Fruit fly (Drosophila melanogaster) whole organism, embryonic: ENCODE results near the gene scpr-C.

Experiments
- ATbp ChIP-seq: fragments of 200-800 bp; sonication (Bioruptor generic); optimal IDR thresholded peaks from 2 replicates; lab custom pipeline; 2017; ENCODE audit warnings: missing biosample characterization, mild to moderate bottlenecking, missing genetic modification characterization, missing genetic modification reagents
- Asciz ChIP-seq: fragments of 200-800 bp; sonication (Bioruptor generic); optimal IDR thresholded peaks from 2 replicates; lab custom pipeline; 2017; ENCODE audit warnings: missing biosample characterization, mild to moderate bottlenecking, missing genetic modification characterization, missing genetic modification reagents
- B-H2 ChIP-seq: fragments of 200-800 bp; sonication (Bioruptor generic); optimal IDR thresholded peaks from 2 replicates; lab custom pipeline; 2018; ENCODE audit warnings: missing biosample characterization, mild to moderate bottlenecking, missing genetic modification characterization
- Bteb2 ChIP-seq: fragments of 200-800 bp; sonication (Bioruptor generic); optimal IDR thresholded peaks from 2 replicates; lab custom pipeline; 2016; ENCODE audit warnings: missing biosample characterization, missing genetic modification characterization
- CG11504 ChIP-seq: fragments of 200-800 bp; sonication (Bioruptor generic); optimal IDR thresholded peaks from 3 replicates; lab custom pipeline; 2019; ENCODE audit warnings: missing biosample characterization, mild to moderate bottlenecking, missing genetic modification characterization, moderate library complexity
- CG12219 ChIP-seq: fragments of 200-800 bp; sonication (Bioruptor generic); optimal IDR thresholded peaks from 3 replicates; lab custom pipeline; 2018; ENCODE audit warnings: missing biosample characterization, mild to moderate bottlenecking, missing genetic modification characterization
- CG13287 ChIP-seq: fragments of 200-800 bp; sonication (Bioruptor generic); IDR thresholded peaks from 2 replicates; pipeline ENCODE4 v1.3.6; 2022; ENCODE audit warnings: missing biosample characterization, missing genetic modification characterization; ENCODE audit not compliant: partially characterized antibody
- CG15011 ChIP-seq: fragments of 200-800 bp; sonication (Bioruptor generic); optimal IDR thresholded peaks from 3 replicates; lab custom pipeline; 2018; ENCODE audit warnings: missing biosample characterization, mild to moderate bottlenecking, missing genetic modification characterization
- CG15269 ChIP-seq: fragments of 200-800 bp; sonication (Bioruptor generic); optimal IDR thresholded peaks from 2 replicates; lab custom pipeline; 2018; ENCODE audit warnings: missing biosample characterization, mild to moderate bottlenecking, missing genetic modification characterization, moderate library complexity
- CG1529 ChIP-seq: fragments of 200-800 bp; sonication (Bioruptor generic); optimal IDR thresholded peaks from 3 replicates; lab custom pipeline; 2018; ENCODE audit warnings: missing biosample characterization, missing genetic modification characterization
- CG1602 ChIP-seq: fragments of 200-800 bp; sonication (Bioruptor generic); optimal IDR thresholded peaks from 3 replicates; lab custom pipeline; 2016; ENCODE audit warnings: missing biosample characterization, missing genetic modification characterization
- CG16779 ChIP-seq: fragments of 200-800 bp; sonication (Bioruptor generic); IDR thresholded peaks from 2 replicates; pipeline ENCODE4 v1.3.6; 2022; ENCODE audit warnings: missing biosample characterization, missing genetic modification characterization
- CG34224 ChIP-seq: fragments of 200-800 bp; sonication (Bioruptor generic); IDR thresholded peaks from 3 replicates; pipeline ENCODE4 v1.3.6; 2022; ENCODE audit warnings: missing biosample characterization, missing genetic modification characterization; ENCODE audit not compliant: partially characterized antibody
- CG3726 ChIP-seq: fragments of 200-800 bp; sonication (Bioruptor generic); IDR thresholded peaks from 3 replicates; pipeline ENCODE4, ENCODE4 v1.3.6; 2022; ENCODE audit warnings: missing biosample characterization, missing genetic modification characterization
- CG3995 ChIP-seq: fragments of 200-800 bp; sonication (Bioruptor generic); optimal IDR thresholded peaks from 3 replicates; lab custom pipeline; 2016; ENCODE audit warnings: missing biosample characterization, missing genetic modification characterization
- CG4854 ChIP-seq: fragments of 200-800 bp; sonication (Bioruptor generic); optimal IDR thresholded peaks from 2 replicates; lab custom pipeline; 2016; ENCODE audit warnings: missing biosample characterization, missing genetic modification characterization, inconsistent platforms
- CG6683 ChIP-seq: fragments of 200-800 bp; sonication (Bioruptor generic); optimal IDR thresholded peaks from 2 replicates; lab custom pipeline; 2017; ENCODE audit warnings: missing biosample characterization, mild to moderate bottlenecking, missing genetic modification characterization, missing genetic modification reagents
- CG7271 ChIP-seq: fragments of 200-800 bp; sonication (Bioruptor generic); optimal IDR thresholded peaks from 2 replicates; lab custom pipeline; 2018; ENCODE audit warnings: missing biosample characterization, mild to moderate bottlenecking, missing genetic modification characterization, moderate library complexity
- CG9727 ChIP-seq: fragments of 200-800 bp; sonication (Bioruptor generic); optimal IDR thresholded peaks from 3 replicates; lab custom pipeline; 2017; ENCODE audit warnings: missing biosample characterization, mild to moderate bottlenecking, missing genetic modification characterization
- CHES-1-like ChIP-seq: fragments of 200-800 bp; sonication (Bioruptor generic); optimal IDR thresholded peaks from 2 replicates; lab custom pipeline; 2016; ENCODE audit warnings: missing biosample characterization, missing genetic modification characterization
- Dref ChIP-seq: fragments of 200-800 bp; sonication (Bioruptor generic); IDR thresholded peaks from 2 replicates; pipeline ENCODE4 v1.3.6; 2022; ENCODE audit warnings: missing biosample characterization, missing genetic modification characterization
- HLHmδ ChIP-seq: fragments of 200-800 bp; sonication (Bioruptor generic); optimal IDR thresholded peaks from 2 replicates; lab custom pipeline; 2018; ENCODE audit warnings: missing biosample characterization, mild to moderate bottlenecking, missing genetic modification characterization, moderate library complexity
- Hr3 ChIP-seq: fragments of 200-800 bp; sonication (Bioruptor generic); optimal IDR thresholded peaks from 3 replicates; lab custom pipeline; 2016; ENCODE audit warnings: missing biosample characterization, missing genetic modification characterization
- Jarid2 ChIP-seq: fragments of 200-800 bp; sonication (Bioruptor generic); optimal IDR thresholded peaks from 3 replicates; lab custom pipeline; 2017; ENCODE audit warnings: mild to moderate bottlenecking, missing biosample characterization, missing genetic modification reagents, missing genetic modification characterization
- MBD-R2 ChIP-seq: fragments of 200-800 bp; sonication (Bioruptor generic); IDR thresholded peaks from 2 replicates; pipeline ENCODE4 v1.3.6; 2022; ENCODE audit warnings: missing biosample characterization, missing genetic modification characterization
- MTF-1 ChIP-seq: fragments of 200-800 bp; sonication (Bioruptor generic); optimal IDR thresholded peaks from 2 replicates; lab custom pipeline; 2018; ENCODE audit warnings: missing biosample characterization, mild to moderate bottlenecking, missing genetic modification characterization, borderline replicate concordance
- NFAT ChIP-seq: fragments of 200-800 bp; sonication (Bioruptor generic); IDR thresholded peaks from 2 replicates; pipeline ENCODE4 v1.3.6; 2022; ENCODE audit warnings: missing biosample characterization, missing genetic modification characterization
- Nf-YB ChIP-seq: fragments of 200-800 bp; sonication (Bioruptor generic); optimal IDR thresholded peaks from 3 replicates; lab custom pipeline; 2019; ENCODE audit warnings: missing biosample characterization, mild to moderate bottlenecking, missing genetic modification characterization, moderate library complexity
- Opbp ChIP-seq: fragments of 200-800 bp; sonication (Bioruptor generic); IDR thresholded peaks from 3 replicates; pipeline ENCODE4 v1.3.6; 2022; ENCODE audit warnings: missing biosample characterization, missing genetic modification characterization; ENCODE audit not compliant: partially characterized antibody
- Optix ChIP-seq: fragments of 200-800 bp; sonication (Bioruptor generic); IDR thresholded peaks from 3 replicates; pipeline ENCODE4 v1.3.6; 2022; ENCODE audit warnings: missing biosample characterization, missing genetic modification characterization
- Trl ChIP-seq, 3 experiments: fragments of >200 bp in 2 of 3; fragments of 200-800 bp in 1 of 3; sonication (Bioruptor generic) in 1 of 3; optimal IDR thresholded peaks; 2 replicates in 1 of 3; 3 replicates in 2 of 3; lab custom pipeline; 2016 to 2017; ENCODE audit warnings: missing biosample characterization in 1 of 3, missing genetic modification characterization in 1 of 3
- Vsx1 ChIP-seq: fragments of 200-800 bp; sonication (Bioruptor generic); optimal IDR thresholded peaks from 2 replicates; lab custom pipeline; 2017; ENCODE audit warnings: missing biosample characterization, mild to moderate bottlenecking, missing genetic modification characterization, missing genetic modification reagents
- al ChIP-seq: fragments of 200-800 bp; sonication (Bioruptor generic); IDR thresholded peaks from 2 replicates; pipeline ENCODE4 v1.3.6; 2022; ENCODE audit warnings: missing biosample characterization, missing genetic modification characterization
- chn ChIP-seq: fragments of 200-800 bp; sonication (Bioruptor generic); optimal IDR thresholded peaks from 2 replicates; lab custom pipeline; 2016; ENCODE audit warnings: missing biosample characterization, missing genetic modification characterization
- dan ChIP-seq: fragments of 200-800 bp; sonication (Bioruptor generic); IDR thresholded peaks from 2 replicates; pipeline ENCODE4 v1.3.6; 2022; ENCODE audit warnings: missing biosample characterization, missing genetic modification characterization
- en ChIP-seq: fragments of 200-800 bp; sonication (Bioruptor generic); optimal IDR thresholded peaks from 2 replicates; lab custom pipeline; 2016; ENCODE audit warnings: missing biosample characterization, missing genetic modification characterization
- fd64A ChIP-seq: fragments of 200-800 bp; sonication (Bioruptor generic); optimal IDR thresholded peaks from 3 replicates; lab custom pipeline; 2018; ENCODE audit warnings: missing biosample characterization, mild to moderate bottlenecking, missing genetic modification characterization
- gt ChIP-seq: fragments of 200-800 bp; sonication (Bioruptor generic); IDR thresholded peaks from 2 replicates; pipeline ENCODE4 v1.3.6; 2022; ENCODE audit warnings: missing biosample characterization, missing genetic modification characterization
- maf-S ChIP-seq: fragments of 200-800 bp; sonication (Bioruptor generic); optimal IDR thresholded peaks from 2 replicates; lab custom pipeline; 2016; ENCODE audit warnings: missing biosample characterization, missing genetic modification characterization
- prd ChIP-seq, 3 experiments: fragments of >200 bp in 2 of 3; fragments of 200-800 bp in 1 of 3; sonication (Bioruptor generic) in 1 of 3; optimal IDR thresholded peaks in 2 of 3; IDR thresholded peaks in 1 of 3; 2 replicates in 2 of 3; 3 replicates in 1 of 3; pipeline versions ENCODE4 v1.3.6 to Lab custom; 2017 to 2022; ENCODE audit warnings: missing biosample characterization in 1 of 3, missing genetic modification characterization in 1 of 3
- psq ChIP-seq: fragments of 200-800 bp; sonication (Bioruptor generic); optimal IDR thresholded peaks from 2 replicates; lab custom pipeline; 2017; ENCODE audit warnings: missing biosample characterization, missing genetic modification characterization
- sc ChIP-seq, 3 experiments: fragments of >200 bp in 2 of 3; fragments of 200-800 bp in 1 of 3; sonication (Bioruptor generic) in 1 of 3; optimal IDR thresholded peaks; 2 replicates in 2 of 3; 3 replicates in 1 of 3; lab custom pipeline; 2017; ENCODE audit warnings: mild to moderate bottlenecking in 1 of 3, missing biosample characterization in 1 of 3, missing genetic modification characterization in 1 of 3, missing genetic modification reagents in 1 of 3
- shn ChIP-seq: fragments of 200-800 bp; sonication (Bioruptor generic); optimal IDR thresholded peaks from 3 replicates; lab custom pipeline; 2016; ENCODE audit warnings: missing biosample characterization, missing genetic modification characterization
- sisA ChIP-seq: fragments of 200-800 bp; sonication (Bioruptor generic); IDR thresholded peaks from 2 replicates; pipeline ENCODE4 v1.3.6; 2022; ENCODE audit warnings: missing biosample characterization, missing genetic modification characterization
- slbo ChIP-seq: fragments of 200-800 bp; sonication (Bioruptor generic); IDR thresholded peaks from 2 replicates; pipeline ENCODE4 v1.3.6; 2022; ENCODE audit warnings: missing biosample characterization, missing genetic modification characterization
- tgo ChIP-seq: fragments of 200-800 bp; sonication (Bioruptor generic); IDR thresholded peaks from 3 replicates; pipeline ENCODE4 v1.3.6; 2022; ENCODE audit warnings: missing biosample characterization, missing genetic modification characterization
- toy ChIP-seq: fragments of 200-800 bp; sonication (Bioruptor generic); IDR thresholded peaks from 2 replicates; pipeline ENCODE4 v1.3.6; 2022; ENCODE audit warnings: missing biosample characterization, missing genetic modification characterization
- usp ChIP-seq: fragments of >200 bp; optimal IDR thresholded peaks from 2 replicates; lab custom pipeline; 2017; ENCODE audit warnings: missing biosample characterization, missing genetic modification characterization
- wek ChIP-seq: fragments of 200-800 bp; sonication (Bioruptor generic); optimal IDR thresholded peaks from 3 replicates; lab custom pipeline; 2018; ENCODE audit warnings: missing biosample characterization, mild to moderate bottlenecking, missing genetic modification characterization, moderate library complexity

Gene scpr-C

DNA sequence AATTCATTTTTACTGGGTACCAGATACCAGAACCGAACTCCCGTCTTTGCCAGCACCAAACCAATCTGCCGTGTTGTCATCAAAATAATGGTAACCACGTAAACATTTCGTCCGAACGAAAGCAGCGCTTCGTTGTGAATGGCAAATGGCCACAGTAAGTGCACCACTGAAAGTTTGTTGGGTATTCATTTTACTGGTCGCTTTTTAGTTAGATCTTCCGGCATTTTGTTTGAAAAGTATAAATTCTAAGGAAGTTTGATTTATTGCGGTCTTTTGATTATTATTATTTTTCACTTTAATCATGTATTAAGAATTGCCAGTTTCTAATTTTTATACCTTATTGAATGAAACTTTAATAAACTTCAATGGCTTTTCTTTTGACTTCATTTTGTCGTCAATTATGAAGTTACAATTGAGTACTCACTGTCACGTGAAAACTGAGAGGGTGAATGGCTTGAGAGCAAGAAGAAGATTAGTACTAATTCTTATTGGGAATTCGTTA, 10.8 kb upstream of the scpr-C start, which contains the start of gene ZnT86D (continued):
- TF ChIP-seq MBD-R2 (GFP tag; lab: Robert Waterston, UW) (peak; percentile 77), CG7271 (tag; lab: Kevin White, UChicago) (no peak), Asciz (GFP tag; lab: Kevin White, UChicago) (peak; percentile 5), MTF-1 (GFP tag; lab: Kevin White, UChicago) (no peak), HLHmδ (no peak), CG34224 (GFP tag; lab: Robert Waterston, UW) (no peak), CG13287 (no peak), CG11504 (tag; lab: Kevin White, UChicago) (peak; percentile 72), CG4854 (GFP tag; lab: Kevin White, UChicago) (no peak), CG12219 (no peak), Vsx1 (GFP tag; lab: Kevin White, UChicago) (peak; percentile 29), Opbp (GFP tag; lab: Robert Waterston, UW) (no peak), CG6683 (GFP tag; lab: Kevin White, UChicago) (peak; percentile 22), maf-S (peak; percentile 11), dan (GFP tag; lab: Robert Waterston, UW) (no peak), CG3995 (GFP tag; lab: Kevin White, UChicago) (peak; percentile 75), fd64A (GFP tag; lab: Kevin White, UChicago) (no peak), CHES-1-like (GFP tag; lab: Kevin White, UChicago) (peak; percentile 75), en (GFP tag; lab: Kevin White, UChicago) (no peak), gt (GFP tag; lab: Robert Waterston, UW) (no peak), toy (GFP tag; lab: Robert Waterston, UW) (no peak), CG1529 (peak; percentile 20), shn (GFP tag; lab: Kevin White, UChicago) (peak; percentile 69), ATbp (GFP tag; lab: Kevin White, UChicago) (peak; percentile 21), Bteb2 (peak; percentile 50), wek (no peak), chn (GFP tag; lab: Kevin White, UChicago) (no peak), Nf-YB (GFP tag; lab: Kevin White, UChicago) (peak; percentile 45), slbo (GFP tag; lab: Robert Waterston, UW) (peak; percentile 70), psq (GFP tag; lab: Kevin White, UChicago) (no peak), CG9727 (GFP tag; lab: Kevin White, UChicago) (peak; percentile 55), CG16779 (no peak), tgo (GFP tag; lab: Robert Waterston, UW) (peak; percentile 23; the same call in 1 of the 3 replicates), CG15269 (tag; lab: Kevin White, UChicago) (peak; percentile 72), CG15011 (GFP tag; lab: Kevin White, UChicago) (peak; percentile 21), al (GFP tag; lab: Robert Waterston, UW) (peak; percentile 58; the same call in 1 of the 2 replicates), sc (optimal IDR thresholded peaks at IDR 0.05; lab: Kevin White, UChicago) (no peak), sc (GFP tag; optimal IDR thresholded peaks at IDR 0.05; lab: Kevin White, UChicago) (peak; percentile 3), sisA (GFP tag; lab: Robert Waterston, UW) (peak; percentile 35; the same call in 1 of the 2 replicates), Dref (no peak), Hr3 (GFP tag; lab: Kevin White, UChicago) (peak; percentile 63), Trl (optimal IDR thresholded peaks at IDR 0.05; lab: Kevin White, UChicago) (no peak), Trl (GFP tag; optimal IDR thresholded peaks at IDR 0.05; lab: Kevin White, UChicago) (no peak), CG1602 (GFP tag; lab: Kevin White, UChicago) (peak; percentile 80), NFAT (no peak), Jarid2 (GFP tag; lab: Kevin White, UChicago) (no peak), Optix (no peak), CG3726 (no peak), usp (GFP tag; lab: Kevin White, UChicago) (no peak), B-H2 (GFP tag; lab: Kevin White, UChicago) (peak; percentile 70), prd (optimal IDR thresholded peaks at IDR 0.05; lab: Kevin White, UChicago) (no peak), prd (GFP tag; IDR thresholded peaks at IDR 0.05; lab: Robert Waterston, UW) (peak; percentile 69)
